Worm (Caenorhabditis elegans): ENCODE data around the gene Y69A2AR.32.

DNA sequence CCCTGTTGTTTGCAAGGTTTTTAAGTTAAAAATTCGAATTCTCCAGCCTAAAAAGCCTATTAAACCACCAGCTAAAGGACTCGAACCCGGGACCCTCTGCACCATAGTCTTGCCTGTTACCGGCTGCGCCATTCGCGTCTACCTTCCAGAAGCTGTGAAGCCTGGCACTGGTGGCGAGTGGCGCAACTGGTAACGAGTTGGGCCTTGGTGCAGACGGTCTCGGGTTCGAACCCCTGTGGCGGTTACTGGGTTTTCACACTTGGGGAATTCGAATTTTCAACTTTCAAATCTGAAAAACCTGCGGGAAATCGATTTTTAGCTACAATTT lies 7.4 kb upstream of the Y69A2AR.32 start:
- TF ChIP-seq R02D3.7 (tag; optimal IDR thresholded peaks at IDR 0.05) (no peak), zag-1 (tag; optimal IDR thresholded peaks at IDR 0.05) (no peak), ctbp-1 (GFP tag; IDR thresholded peaks at IDR 0.05) (peak; percentile 43; the same call in 1 of the 2 replicates), mxl-2 (GFP tag; conservative IDR thresholded peaks at IDR 0.05) (no peak), unc-130 (GFP tag; optimal IDR thresholded peaks at IDR 0.05) (no peak), nhr-76 (tag; optimal IDR thresholded peaks at IDR 0.05) (no peak), unc-39 (tag; optimal IDR thresholded peaks at IDR 0.05) (no peak), ztf-11 (tag; optimal IDR thresholded peaks at IDR 0.05) (no peak), mdt-29 (GFP tag; IDR thresholded peaks at IDR 0.05) (no peak), lin-13 (GFP tag; optimal IDR thresholded peaks at IDR 0.05) (no peak), aly-2 (tag; optimal IDR thresholded peaks at IDR 0.05) (no peak)
